Fruit fly (Drosophila melanogaster): Measurements from ENCODE around the gene CG6462.

CG6462 gene

DNA sequence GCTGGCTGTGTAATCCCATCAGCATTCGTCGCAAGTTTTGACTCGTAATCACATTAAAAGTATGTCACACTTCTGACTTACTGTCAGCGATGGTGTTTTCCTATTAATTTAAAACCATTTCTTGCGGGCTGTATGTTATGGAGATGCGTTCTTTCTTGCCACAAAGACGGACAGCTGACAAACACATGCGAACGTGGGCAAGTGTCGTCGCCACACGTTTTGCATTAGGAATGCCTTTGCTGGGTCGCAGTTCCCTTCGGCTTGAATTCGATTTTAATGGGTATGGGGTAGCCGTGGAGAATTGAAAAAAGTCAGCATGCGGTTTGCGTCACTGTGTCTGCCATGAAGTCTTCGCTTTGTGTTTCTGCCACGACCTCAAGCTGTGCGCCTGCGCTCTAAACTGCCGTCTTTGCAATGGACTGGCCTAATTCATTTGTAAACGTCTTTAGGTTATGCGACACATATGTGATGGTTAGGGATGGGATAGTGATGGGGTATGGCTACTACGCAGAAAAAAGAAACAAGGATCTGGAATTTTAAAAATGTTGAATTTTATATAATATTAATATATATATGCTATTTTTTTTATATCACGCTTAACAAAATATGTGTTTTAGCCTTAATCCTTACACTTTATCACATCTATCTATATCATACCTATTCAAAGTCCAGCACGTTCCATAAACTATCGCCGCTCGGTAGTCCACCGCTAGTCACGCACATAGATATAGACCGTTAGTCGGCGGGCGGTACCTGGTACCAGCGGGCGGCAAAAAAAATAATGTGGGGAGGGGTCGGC lies 43.0 kb upstream of the CG6462 start (continued):
- TF ChIP-seq Adf1 (GFP tag; IDR thresholded peaks at IDR 0.05): no peak
- TF ChIP-seq Oli (tag; optimal IDR thresholded peaks at IDR 0.05): peak; percentile 12
- no peak for TF ChIP-seq zfh2 (GFP tag; optimal IDR thresholded peaks at IDR 0.05)
- TF ChIP-seq CG18262 (tag; optimal IDR thresholded peaks at IDR 0.05): peak; percentile 66
- no peak for TF ChIP-seq exex (tag; optimal IDR thresholded peaks at IDR 0.05)
- no peak for TF ChIP-seq CG6175 (GFP tag; IDR thresholded peaks at IDR 0.05)
- no peak for TF ChIP-seq sug (tag; optimal IDR thresholded peaks at IDR 0.05)
- no peak for TF ChIP-seq bab2 (GFP tag; optimal IDR thresholded peaks at IDR 0.05)
- TF ChIP-seq H15 (GFP tag; IDR thresholded peaks at IDR 0.05): no peak
- no peak for TF ChIP-seq CG2889 (GFP tag; IDR thresholded peaks at IDR 0.05)
- no peak for TF ChIP-seq psq (GFP tag; optimal IDR thresholded peaks at IDR 0.05)
- peak; percentile 18 for TF ChIP-seq CG7271 (tag; optimal IDR thresholded peaks at IDR 0.05)
- peak; percentile 72 for TF ChIP-seq Xrp1 (GFP tag; IDR thresholded peaks at IDR 0.05)
- TF ChIP-seq CG2202 (tag; optimal IDR thresholded peaks at IDR 0.05): no peak
- TF ChIP-seq CG11723 (GFP tag; optimal IDR thresholded peaks at IDR 0.05): no peak
- TF ChIP-seq sima (GFP tag; optimal IDR thresholded peaks at IDR 0.05): no peak
- peak; percentile 22 for TF ChIP-seq grau (tag; optimal IDR thresholded peaks at IDR 0.05)
- TF ChIP-seq CG10366 (GFP tag; IDR thresholded peaks at IDR 0.05): no peak
- TF ChIP-seq CG10267 (tag; optimal IDR thresholded peaks at IDR 0.05): peak; percentile 16
- TF ChIP-seq CG7839 (tag; optimal IDR thresholded peaks at IDR 0.05): peak; percentile 33
- no peak for TF ChIP-seq CG10274 (GFP tag; optimal IDR thresholded peaks at IDR 0.05)
- TF ChIP-seq Gug (GFP tag; IDR thresholded peaks at IDR 0.05): peak; percentile 34; the same call in 1 of the 4 replicates
- TF ChIP-seq CG13296 (GFP tag; optimal IDR thresholded peaks at IDR 0.05): no peak
- TF ChIP-seq CG3847 (GFP tag; IDR thresholded peaks at IDR 0.05): no peak
- TF ChIP-seq CG8944 (GFP tag; optimal IDR thresholded peaks at IDR 0.05): no peak
- peak; percentile 55 for TF ChIP-seq CG9727 (GFP tag; optimal IDR thresholded peaks at IDR 0.05)
- TF ChIP-seq fd3F (GFP tag; optimal IDR thresholded peaks at IDR 0.05): no peak
- TF ChIP-seq Opbp (GFP tag; IDR thresholded peaks at IDR 0.05; ENCODE audit: partially characterized antibody): no peak
- 0 out of 2 replicates have a peak, but pooled peaks have one; percentile 31 for TF ChIP-seq vvl (GFP tag; IDR thresholded peaks at IDR 0.05)
- peak; percentile 12 for TF ChIP-seq ewg (GFP tag; optimal IDR thresholded peaks at IDR 0.05)
- no peak for TF ChIP-seq org-1 (GFP tag; optimal IDR thresholded peaks at IDR 0.05)
- no peak for TF ChIP-seq pum (GFP tag; optimal IDR thresholded peaks at IDR 0.05)
- TF ChIP-seq dm (GFP tag; optimal IDR thresholded peaks at IDR 0.05): no peak
- TF ChIP-seq pfk (GFP tag; optimal IDR thresholded peaks at IDR 0.05): no peak
- TF ChIP-seq CG7987 (GFP tag; optimal IDR thresholded peaks at IDR 0.05): no peak
- no peak for TF ChIP-seq NFAT (GFP tag; IDR thresholded peaks at IDR 0.05)
- TF ChIP-seq Sox100B (GFP tag; optimal IDR thresholded peaks at IDR 0.05): peak; percentile 19
- peak; percentile 17 for TF ChIP-seq D19A (tag; optimal IDR thresholded peaks at IDR 0.05)
- TF ChIP-seq Hr39 (optimal IDR thresholded peaks at IDR 0.05): no peak
- TF ChIP-seq CG12236 (GFP tag; optimal IDR thresholded peaks at IDR 0.05): no peak
- TF ChIP-seq slou (GFP tag; optimal IDR thresholded peaks at IDR 0.05): no peak
- TF ChIP-seq Fer2 (tag; optimal IDR thresholded peaks at IDR 0.05): no peak
- no peak for TF ChIP-seq hth (optimal IDR thresholded peaks at IDR 0.05)
- no peak for TF ChIP-seq CG6272 (GFP tag; IDR thresholded peaks at IDR 0.05)
- TF ChIP-seq caup (GFP tag; optimal IDR thresholded peaks at IDR 0.05; ENCODE audit: severe bottlenecking): no peak
- no peak for TF ChIP-seq Dbx (GFP tag; IDR thresholded peaks at IDR 0.05)
- no peak for TF ChIP-seq CG4282 (GFP tag; optimal IDR thresholded peaks at IDR 0.05)
- no peak for TF ChIP-seq Vsx1 (GFP tag; optimal IDR thresholded peaks at IDR 0.05)
- TF ChIP-seq CG12219 (GFP tag; optimal IDR thresholded peaks at IDR 0.05): no peak
- peak; percentile 60 for TF ChIP-seq Dll (GFP tag; IDR thresholded peaks at IDR 0.05; ENCODE audit: partially characterized antibody)
- no peak for TF ChIP-seq C15 (GFP tag; IDR thresholded peaks at IDR 0.05)
